Worm (Caenorhabditis elegans) whole organism, L1 larva: ENCODE data around the gene pph-4.1.

ENCODE experiments used
- C04F5.9 ChIP-seq: sonication (generic microtip); optimal IDR thresholded peaks from 2 replicates; lab custom pipeline; 2016; ENCODE audit warnings: missing genetic modification characterization, missing compliant biosample characterization
- F16B12.6 ChIP-seq: fragments of 150-350 bp; optimal IDR thresholded peaks from 2 replicates; lab custom pipeline; 2014; ENCODE audit warnings: missing biosample characterization, missing genetic modification characterization
- Y116A8C.19 ChIP-seq: sonication (generic microtip); optimal IDR thresholded peaks from 2 replicates; lab custom pipeline; 2016; ENCODE audit warnings: missing compliant biosample characterization, missing genetic modification characterization, borderline replicate concordance
- aha-1 ChIP-seq: fragments of 150-350 bp; optimal IDR thresholded peaks from 2 replicates; lab custom pipeline; 2014; ENCODE audit warnings: missing biosample characterization, missing genetic modification characterization
- alr-1 ChIP-seq: fragments of 200-800 bp; sonication (Bioruptor generic); optimal IDR thresholded peaks from 2 replicates; lab custom pipeline; 2018; ENCODE audit warnings: borderline replicate concordance, mild to moderate bottlenecking, missing genetic modification characterization, missing compliant biosample characterization
- ama-1 ChIP-seq: fragments of 150-350 bp; optimal IDR thresholded peaks from 2 replicates; lab custom pipeline; 2014
- ceh-90 ChIP-seq: sonication (generic microtip); optimal IDR thresholded peaks from 2 replicates; lab custom pipeline; 2016; ENCODE audit warnings: missing genetic modification characterization, missing compliant biosample characterization
- efl-1 ChIP-seq, 4 experiments: fragments of 150-350 bp; optimal IDR thresholded peaks in 3 of 4; peaks in 1 of 4; 1 replicate in 1 of 4; 2 replicates in 3 of 4; lab custom pipeline; 2014; ENCODE audit warnings: missing biosample characterization in 2 of 4, missing genetic modification characterization in 2 of 4, missing genetic modification reagents in 2 of 4
- efl-3 ChIP-seq: fragments of 200-800 bp; sonication (Bioruptor generic); optimal IDR thresholded peaks from 2 replicates; lab custom pipeline; 2018; ENCODE audit warnings: mild to moderate bottlenecking, missing genetic modification characterization, missing compliant biosample characterization
- egl-13 ChIP-seq: sonication (generic microtip); optimal IDR thresholded peaks from 2 replicates; lab custom pipeline; 2016; ENCODE audit warnings: missing genotype, missing genetic modification reagents, missing genetic modification characterization, missing compliant biosample characterization
- elt-3 ChIP-seq, 6 experiments: fragments of 150-350 bp in 1 of 6; sonication (generic microtip); optimal IDR thresholded peaks; 2 replicates each; lab custom pipeline; 2017 to 2018; ENCODE audit warnings: missing biosample characterization in 6 of 6, missing genetic modification characterization in 6 of 6, inconsistent platforms in 1 of 6
- ets-5 ChIP-seq: fragments of 200-800 bp; sonication (Bioruptor generic); IDR thresholded peaks from 2 replicates; pipeline ENCODE4 v1.3.6; 2022; ENCODE audit warnings: missing genetic modification characterization, missing compliant biosample characterization
- fkh-10 ChIP-seq: sonication (generic microtip); optimal IDR thresholded peaks from 2 replicates; lab custom pipeline; 2017; ENCODE audit warnings: missing biosample characterization, missing genetic modification reagents, missing genetic modification characterization
- fkh-4 ChIP-seq: sonication (generic microtip); optimal IDR thresholded peaks from 2 replicates; lab custom pipeline; 2016; ENCODE audit warnings: missing compliant biosample characterization, missing genetic modification characterization, borderline replicate concordance
- fkh-8 ChIP-seq: sonication (generic microtip); optimal IDR thresholded peaks from 2 replicates; lab custom pipeline; 2016; ENCODE audit warnings: mild to moderate bottlenecking, missing genetic modification characterization, missing compliant biosample characterization
- fos-1 ChIP-seq: fragments of 150-350 bp; optimal IDR thresholded peaks from 2 replicates; lab custom pipeline; 2014; ENCODE audit warnings: missing biosample characterization, missing genetic modification characterization
- hlh-4 ChIP-seq: sonication (generic microtip); optimal IDR thresholded peaks from 2 replicates; lab custom pipeline; 2016; ENCODE audit warnings: mild to moderate bottlenecking, missing genetic modification characterization, missing compliant biosample characterization
- irx-1 ChIP-seq: sonication (generic microtip); optimal IDR thresholded peaks from 2 replicates; lab custom pipeline; 2016; ENCODE audit warnings: missing genetic modification characterization, missing compliant biosample characterization
- isw-1 ChIP-seq: fragments of 200-800 bp; sonication (Bioruptor generic); IDR thresholded peaks from 2 replicates; pipeline ENCODE4 v1.3.6; 2022; ENCODE audit warnings: missing genetic modification characterization, missing compliant biosample characterization
- jun-1 ChIP-seq: fragments of 150-350 bp; optimal IDR thresholded peaks from 2 replicates; lab custom pipeline; 2014; ENCODE audit warnings: missing biosample characterization, missing genetic modification reagents, missing genetic modification characterization
- lin-13 ChIP-seq: fragments of 150-350 bp; optimal IDR thresholded peaks from 2 replicates; lab custom pipeline; 2014; ENCODE audit warnings: missing biosample characterization, missing genetic modification reagents, missing genetic modification characterization
- lin-14 ChIP-seq: fragments of 200-800 bp; sonication (Bioruptor generic); optimal IDR thresholded peaks from 2 replicates; lab custom pipeline; 2018; ENCODE audit warnings: mild to moderate bottlenecking, missing genetic modification characterization, moderate library complexity, missing compliant biosample characterization
- lin-15B ChIP-seq: fragments of 150-350 bp; sonication (generic microtip); optimal IDR thresholded peaks from 3 replicates; lab custom pipeline; 2014; ENCODE audit warnings: missing biosample characterization, missing genetic modification characterization
- lin-35 ChIP-seq, 2 experiments: fragments of 150-350 bp; optimal IDR thresholded peaks; 2 replicates each; lab custom pipeline; 2014; ENCODE audit warnings: missing biosample characterization in 2 of 2, missing genetic modification characterization in 2 of 2, missing genetic modification reagents in 2 of 2
- lir-3 ChIP-seq: sonication (generic microtip); optimal IDR thresholded peaks from 2 replicates; lab custom pipeline; 2016; ENCODE audit warnings: mild to moderate bottlenecking, missing genetic modification characterization, moderate library complexity, missing compliant biosample characterization; ENCODE audit not compliant: poor library complexity
- lsy-2 ChIP-seq, 2 experiments: fragments of 150-350 bp; optimal IDR thresholded peaks; 2 replicates each; lab custom pipeline; 2014; ENCODE audit warnings: missing biosample characterization in 2 of 2, missing genetic modification characterization in 2 of 2
- mdl-1 ChIP-seq, 2 experiments: fragments of 150-350 bp; optimal IDR thresholded peaks; 2 replicates each; lab custom pipeline; 2014 to 2017; ENCODE audit warnings: missing biosample characterization in 2 of 2, missing genetic modification characterization in 2 of 2, inconsistent platforms in 1 of 2
- mef-2 ChIP-seq: fragments of 150-350 bp; optimal IDR thresholded peaks from 2 replicates; lab custom pipeline; 2014; ENCODE audit warnings: missing biosample characterization, missing genetic modification characterization
- nhr-20 ChIP-seq: sonication (generic microtip); optimal IDR thresholded peaks from 2 replicates; lab custom pipeline; 2016; ENCODE audit warnings: mild to moderate bottlenecking, missing genetic modification characterization, missing compliant biosample characterization
- nhr-47 ChIP-seq: sonication (generic microtip); optimal IDR thresholded peaks from 2 replicates; lab custom pipeline; 2016; ENCODE audit warnings: mild to moderate bottlenecking, missing genetic modification characterization, moderate library complexity, missing compliant biosample characterization
- nhr-76 ChIP-seq: sonication (generic microtip); optimal IDR thresholded peaks from 2 replicates; lab custom pipeline; 2017; ENCODE audit warnings: missing biosample characterization, missing genetic modification characterization
- nhr-77 ChIP-seq: fragments of 150-350 bp; optimal IDR thresholded peaks from 2 replicates; lab custom pipeline; 2014; ENCODE audit warnings: missing biosample characterization, missing genetic modification characterization
- nhr-84 ChIP-seq: sonication (generic microtip); optimal IDR thresholded peaks from 2 replicates; lab custom pipeline; 2017; ENCODE audit warnings: missing biosample characterization, missing genetic modification characterization
- nhr-85 ChIP-seq: sonication (generic microtip); peaks from one replicate; lab custom pipeline; 2016; ENCODE audit warnings: missing genetic modification characterization, inconsistent platforms, missing compliant biosample characterization
- pax-3 ChIP-seq: fragments of 200-800 bp; sonication (Bioruptor generic); optimal IDR thresholded peaks from 2 replicates; lab custom pipeline; 2018; ENCODE audit warnings: mild to moderate bottlenecking, missing genetic modification characterization, moderate library complexity, missing compliant biosample characterization
- pqm-1 ChIP-seq: sonication (generic microtip); optimal IDR thresholded peaks from 3 replicates; lab custom pipeline; 2017; ENCODE audit warnings: missing biosample characterization, missing genetic modification characterization
- rnt-1 ChIP-seq: sonication (generic microtip); optimal IDR thresholded peaks from 2 replicates; lab custom pipeline; 2016; ENCODE audit warnings: mild to moderate bottlenecking, missing genetic modification characterization, moderate library complexity, missing compliant biosample characterization
- snpc-4 ChIP-seq: fragments of 150-350 bp; optimal IDR thresholded peaks from 2 replicates; lab custom pipeline; 2014; ENCODE audit warnings: missing biosample characterization, missing genetic modification characterization
- snu-23 ChIP-seq: sonication (generic microtip); optimal IDR thresholded peaks from 2 replicates; lab custom pipeline; 2016; ENCODE audit warnings: missing genetic modification characterization, missing compliant biosample characterization
- sox-4 ChIP-seq: sonication (generic microtip); optimal IDR thresholded peaks from 2 replicates; lab custom pipeline; 2016; ENCODE audit warnings: missing genetic modification characterization, missing compliant biosample characterization
- tbx-2 ChIP-seq: sonication (generic microtip); optimal IDR thresholded peaks from 2 replicates; lab custom pipeline; 2016; ENCODE audit warnings: missing genetic modification characterization, missing compliant biosample characterization
- tlp-1 ChIP-seq: fragments of 150-350 bp; optimal IDR thresholded peaks from 2 replicates; lab custom pipeline; 2014; ENCODE audit warnings: missing biosample characterization, missing genetic modification characterization
- unc-130 ChIP-seq: fragments of 150-350 bp; optimal IDR thresholded peaks from 2 replicates; lab custom pipeline; 2017; ENCODE audit warnings: missing biosample characterization, missing genetic modification characterization, inconsistent platforms
- unc-62 ChIP-seq: fragments of 150-350 bp; optimal IDR thresholded peaks from 2 replicates; lab custom pipeline; 2014; ENCODE audit warnings: missing biosample characterization, missing genetic modification reagents, missing genetic modification characterization
- unc-98 ChIP-seq: fragments of 200-800 bp; sonication (Bioruptor generic); IDR thresholded peaks from 2 replicates; pipeline ENCODE4 v1.3.6; 2022; ENCODE audit warnings: missing genetic modification characterization, missing compliant biosample characterization
- vab-15 ChIP-seq: sonication (generic microtip); optimal IDR thresholded peaks from 2 replicates; lab custom pipeline; 2017; ENCODE audit warnings: missing genotype, mild to moderate bottlenecking, missing genetic modification characterization, missing compliant biosample characterization
- xbp-1 ChIP-seq: sonication (generic microtip); optimal IDR thresholded peaks from 2 replicates; lab custom pipeline; 2016; ENCODE audit warnings: missing genetic modification characterization, missing compliant biosample characterization
- zag-1 ChIP-seq: fragments of 150-350 bp; optimal IDR thresholded peaks from 2 replicates; lab custom pipeline; 2014; ENCODE audit warnings: missing biosample characterization, missing genetic modification characterization
- zip-4 ChIP-seq: fragments of 200-800 bp; sonication (Bioruptor generic); optimal IDR thresholded peaks from 2 replicates; lab custom pipeline; 2018; ENCODE audit warnings: mild to moderate bottlenecking, missing genetic modification characterization, moderate library complexity, missing compliant biosample characterization
- ztf-4 ChIP-seq: fragments of 150-350 bp; optimal IDR thresholded peaks from 2 replicates; lab custom pipeline; 2014; ENCODE audit warnings: missing biosample characterization, missing genetic modification characterization

The pph-4.1 gene

DNA sequence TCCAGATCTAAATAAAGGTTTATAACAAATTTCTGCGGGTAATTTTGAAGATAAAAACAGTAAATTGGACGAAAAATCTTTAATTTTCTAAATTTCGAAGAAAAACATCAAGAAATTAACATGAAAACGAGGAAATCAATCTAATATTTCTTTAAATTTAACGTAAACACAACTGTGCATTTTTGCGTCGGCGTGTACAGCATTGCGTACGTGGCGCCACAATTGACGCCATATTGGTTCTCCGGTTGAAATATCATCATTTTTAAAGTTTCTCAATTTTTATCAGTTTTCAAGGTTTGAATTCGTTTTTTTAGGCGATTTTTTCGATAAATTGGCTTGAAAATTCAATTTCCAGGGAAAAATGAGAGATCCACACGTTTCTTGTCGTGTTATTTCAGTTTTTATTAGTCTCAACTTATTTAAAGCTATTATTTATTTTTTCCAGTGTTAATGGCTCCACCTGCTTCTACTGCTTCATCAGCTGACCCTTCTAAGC lies 18.9 kb upstream of the pph-4.1 start, which contains the start of gene rpt-6 (continued):
- peak; percentile 60 for TF ChIP-seq tbx-2 (tag; lab: Kevin White, UChicago)
- TF ChIP-seq fos-1 (tag; lab: Kevin White, UChicago), result no peak
- no peak for TF ChIP-seq C04F5.9
- peak; percentile 60 for TF ChIP-seq nhr-47 (tag; lab: Kevin White, UChicago)
- TF ChIP-seq xbp-1 (tag; lab: Kevin White, UChicago), result peak; percentile 60
- no peak for TF ChIP-seq pqm-1 (tag; lab: Kevin White, UChicago)
- TF ChIP-seq nhr-20, result peak; percentile 55
- no peak for TF ChIP-seq ets-5 (GFP tag; lab: Robert Waterston, UW)
- TF ChIP-seq vab-15 (tag; lab: Kevin White, UChicago), result no peak
- peak; percentile 71 for TF ChIP-seq rnt-1 (tag; lab: Kevin White, UChicago)
- peak; percentile 78 for TF ChIP-seq snu-23 (GFP tag; lab: Kevin White, UChicago)
- TF ChIP-seq lin-15B (tag; lab: Kevin White, UChicago), result peak; percentile 18
- no peak for TF ChIP-seq nhr-76 (tag; lab: Kevin White, UChicago)
- TF ChIP-seq egl-13 (tag; lab: Kevin White, UChicago), result no peak
- TF ChIP-seq pax-3 (tag; lab: Kevin White, UChicago), result no peak
- TF ChIP-seq unc-98 (GFP tag; lab: Robert Waterston, UW), result no peak
- no peak for TF ChIP-seq sox-4
- no peak for TF ChIP-seq ztf-4 (tag; lab: Kevin White, UChicago)
- no peak for TF ChIP-seq zag-1
- peak; percentile 68 to 80 for TF ChIP-seq efl-1 (optimal IDR thresholded peaks at IDR 0.05; lab: Kevin White, UChicago)
- peak; percentile 78 to 97 for TF ChIP-seq efl-1 (GFP tag; optimal IDR thresholded peaks at IDR 0.05 in 1 of 2; lab: Kevin White, UChicago)
- TF ChIP-seq lir-3, result no peak
- TF ChIP-seq Y116A8C.19, result no peak
- peak; percentile 98 for TF ChIP-seq F16B12.6 (tag; lab: Kevin White, UChicago)
- TF ChIP-seq nhr-84 (tag; lab: Kevin White, UChicago), result no peak
- no peak for TF ChIP-seq fkh-10 (GFP tag; lab: Kevin White, UChicago)
- no peak for TF ChIP-seq zip-4
- TF ChIP-seq nhr-77 (tag; lab: Kevin White, UChicago), result no peak
- no peak for TF ChIP-seq fkh-4 (tag; lab: Kevin White, UChicago)
- TF ChIP-seq ceh-90 (tag; lab: Kevin White, UChicago), result peak; percentile 54
- TF ChIP-seq lin-13 (GFP tag; lab: Kevin White, UChicago), result peak; percentile 30
- TF ChIP-seq isw-1 (GFP tag; lab: Robert Waterston, UW), result peak; percentile 32
- TF ChIP-seq nhr-85 (tag; lab: Kevin White, UChicago), result peak; percentile 72

DNA sequence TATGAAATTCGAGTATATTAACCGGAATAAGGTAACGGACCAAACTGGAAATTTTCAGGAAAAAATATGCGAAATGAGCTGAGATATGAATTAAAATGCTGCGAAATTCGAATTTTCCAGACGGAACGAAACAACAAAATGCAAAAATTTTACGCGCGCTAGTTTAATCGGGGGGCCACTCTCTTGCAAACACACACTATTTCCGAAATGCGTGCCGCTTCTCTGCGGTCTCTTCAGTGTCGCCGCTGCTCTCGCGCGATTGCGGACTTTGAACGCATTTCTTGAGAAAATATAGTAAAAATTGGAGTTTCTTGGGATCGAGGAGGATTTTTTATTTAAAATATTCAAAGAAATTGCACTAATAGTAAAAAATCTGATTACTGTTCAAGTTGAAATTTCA lies 18.3 kb upstream of the pph-4.1 start:
- TF ChIP-seq unc-130 (tag; lab: Kevin White, UChicago) (no peak), nhr-84 (tag; lab: Kevin White, UChicago) (no peak), tbx-2 (tag; lab: Kevin White, UChicago) (peak; percentile 6), fkh-4 (tag; lab: Kevin White, UChicago) (no peak), lsy-2 (tag; optimal IDR thresholded peaks at IDR 0.05; lab: Kevin White, UChicago) (peak; percentile 43 to 49), lin-35 (GFP tag; optimal IDR thresholded peaks at IDR 0.05; lab: Kevin White, UChicago) (peak; percentile 60 to 65), lin-15B (tag; lab: Kevin White, UChicago) (no peak), C04F5.9 (no peak), lin-14 (GFP tag; lab: Kevin White, UChicago) (peak; percentile 67), unc-62 (GFP tag; lab: Kevin White, UChicago) (no peak), alr-1 (no peak), irx-1 (tag; lab: Kevin White, UChicago) (no peak), hlh-4 (tag; lab: Kevin White, UChicago) (no peak), aha-1 (no peak), ama-1 (lab: Kevin White, UChicago) (no peak), vab-15 (tag; lab: Kevin White, UChicago) (no peak), fkh-8 (peak; percentile 92), tlp-1 (tag; lab: Kevin White, UChicago) (no peak), F16B12.6 (tag; lab: Kevin White, UChicago) (peak; percentile 70), nhr-77 (tag; lab: Kevin White, UChicago) (no peak), nhr-76 (tag; lab: Kevin White, UChicago) (no peak), isw-1 (GFP tag; lab: Robert Waterston, UW) (peak; percentile 29), elt-3 (tag; optimal IDR thresholded peaks at IDR 0.05; lab: Kevin White, UChicago) (no peak), efl-3 (GFP tag; lab: Kevin White, UChicago) (no peak), zip-4 (no peak), mdl-1 (tag; optimal IDR thresholded peaks at IDR 0.05; lab: Kevin White, UChicago) (no peak), mef-2 (tag; lab: Kevin White, UChicago) (no peak), nhr-20 (peak; percentile 42), ets-5 (GFP tag; lab: Robert Waterston, UW) (no peak), Y116A8C.19 (no peak), zag-1 (no peak), jun-1 (tag; lab: Kevin White, UChicago) (no peak), snpc-4 (tag; lab: Kevin White, UChicago) (no peak)
